Fruit fly (Drosophila melanogaster) whole organism, pupa: ENCODE measurements around the gene CG46314.

Experiments
- CG10348 ChIP-seq: fragments of 200-800 bp; sonication (Bioruptor generic); IDR thresholded peaks from 2 replicates; pipeline ENCODE4 v1.3.6; 2022; ENCODE audit warnings: missing biosample characterization, missing genetic modification characterization
- CG12605 ChIP-seq: fragments of 200-800 bp; sonication (Bioruptor generic); IDR thresholded peaks from 2 replicates; pipeline ENCODE4 v1.3.6; 2022; ENCODE audit warnings: missing biosample characterization, missing genetic modification characterization
- CG15710 ChIP-seq: fragments of 200-800 bp; sonication (Bioruptor generic); optimal IDR thresholded peaks from 2 replicates; lab custom pipeline; 2018; ENCODE audit warnings: missing biosample characterization, mild to moderate bottlenecking, missing genetic modification characterization, moderate library complexity
- CG34367 ChIP-seq: fragments of 200-800 bp; sonication (Bioruptor generic); optimal IDR thresholded peaks from 2 replicates; lab custom pipeline; 2018; ENCODE audit warnings: missing biosample characterization, mild to moderate bottlenecking, missing genetic modification characterization
- CG4496 ChIP-seq: fragments of 200-800 bp; sonication (Bioruptor generic); IDR thresholded peaks from 3 replicates; pipeline ENCODE4 v1.3.6; 2022; ENCODE audit warnings: missing biosample characterization, missing genetic modification characterization
- CG8301 ChIP-seq: fragments of 200-800 bp; sonication (Bioruptor generic); optimal IDR thresholded peaks from 2 replicates; lab custom pipeline; 2018; ENCODE audit warnings: missing biosample characterization, mild to moderate bottlenecking, missing genetic modification characterization
- CG9948 ChIP-seq: fragments of 200-800 bp; sonication (Bioruptor generic); optimal IDR thresholded peaks from 2 replicates; lab custom pipeline; 2018; ENCODE audit warnings: missing biosample characterization, mild to moderate bottlenecking, missing genetic modification characterization, moderate library complexity
- D1 ChIP-seq: fragments of 200-800 bp; sonication (Bioruptor generic); optimal IDR thresholded peaks from 2 replicates; lab custom pipeline; 2018; ENCODE audit warnings: missing biosample characterization, mild to moderate bottlenecking, missing genetic modification characterization, moderate library complexity
- EcR ChIP-seq: fragments of 200-800 bp; sonication (Bioruptor generic); optimal IDR thresholded peaks from 3 replicates; lab custom pipeline; 2019; ENCODE audit warnings: missing biosample characterization, missing genetic modification characterization, mild to moderate bottlenecking, moderate library complexity, missing genetic modification reagents
- Ets98B ChIP-seq: fragments of 200-800 bp; sonication (Bioruptor generic); IDR thresholded peaks from 2 replicates; pipeline ENCODE4 v1.3.6; 2022; ENCODE audit warnings: missing biosample characterization, missing genetic modification characterization
- rn ChIP-seq: fragments of 200-800 bp; sonication (Bioruptor generic); IDR thresholded peaks from 2 replicates; pipeline ENCODE4 v1.3.6; 2022; ENCODE audit warnings: missing biosample characterization, missing genetic modification characterization

dm6 chr2L:21311200-21311689 lies 2.9 kb upstream of the CG46314 start:
- TF ChIP-seq CG10348 (no peak), EcR (GFP tag; lab: Kevin White, UChicago) (no peak), CG8301 (tag; lab: Kevin White, UChicago) (no peak), Ets98B (no peak), CG15710 (tag; lab: Kevin White, UChicago) (no peak), CG9948 (tag; lab: Kevin White, UChicago) (no peak), CG4496 (GFP tag; lab: Robert Waterston, UW) (no peak), CG12605 (GFP tag; lab: Robert Waterston, UW) (no peak), D1 (tag; lab: Kevin White, UChicago) (no peak), rn (no peak), CG34367 (tag; lab: Kevin White, UChicago) (no peak)
